Fruit fly (Drosophila melanogaster) S2 (cell line): ENCODE data around the gene Ant2.

Experiments used
- CG8478 ChIP-seq: fragments of >200 bp; optimal IDR thresholded peaks from 2 replicates; lab custom pipeline; 2018
- CTCF ChIP-seq, 2 experiments: fragments of >200 bp; optimal IDR thresholded peaks; 2 replicates each; lab custom pipeline; 2018

DNA sequence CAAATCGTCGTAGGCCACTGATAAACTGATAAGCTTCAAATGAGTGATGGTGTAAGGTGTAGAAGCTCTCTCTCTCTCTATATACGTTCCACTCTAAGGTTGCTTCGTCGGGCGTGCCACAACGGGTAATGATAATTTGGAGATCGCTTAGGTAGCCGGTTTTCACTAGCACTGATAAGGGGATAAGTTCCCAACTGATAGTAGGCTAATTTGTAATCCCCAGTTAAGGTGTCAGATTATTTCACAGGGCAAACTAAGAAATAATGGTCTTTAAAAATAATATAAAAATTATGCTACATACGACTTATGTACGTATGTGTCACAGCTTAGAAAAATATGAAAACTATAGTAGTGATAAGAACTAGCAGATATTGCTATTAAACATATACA is 24.1 kb downstream of the Ant2 start:
- TF ChIP-seq CTCF (optimal IDR thresholded peaks at IDR 0.05; lab: Kevin White, UChicago) (no peak), CG8478 (no peak)
